Worm (Caenorhabditis elegans) whole organism, L1 larva: ENCODE results near the gene fbxa-67.

Experiments
- C04F5.9 ChIP-seq: sonication (generic microtip); optimal IDR thresholded peaks from 2 replicates; lab custom pipeline; 2016; ENCODE audit warnings: missing genetic modification characterization, missing compliant biosample characterization
- aly-2 ChIP-seq: fragments of 150-350 bp; optimal IDR thresholded peaks from 2 replicates; lab custom pipeline; 2014; ENCODE audit warnings: missing biosample characterization, missing genetic modification characterization
- blmp-1 ChIP-seq: fragments of 150-350 bp; optimal IDR thresholded peaks from 2 replicates; lab custom pipeline; 2014; ENCODE audit warnings: missing biosample characterization, missing genetic modification characterization
- fkh-10 ChIP-seq: sonication (generic microtip); optimal IDR thresholded peaks from 2 replicates; lab custom pipeline; 2017; ENCODE audit warnings: missing biosample characterization, missing genetic modification reagents, missing genetic modification characterization
- lin-14 ChIP-seq: fragments of 200-800 bp; sonication (Bioruptor generic); optimal IDR thresholded peaks from 2 replicates; lab custom pipeline; 2018; ENCODE audit warnings: mild to moderate bottlenecking, missing genetic modification characterization, moderate library complexity, missing compliant biosample characterization
- lin-15B ChIP-seq: fragments of 150-350 bp; sonication (generic microtip); optimal IDR thresholded peaks from 3 replicates; lab custom pipeline; 2014; ENCODE audit warnings: missing biosample characterization, missing genetic modification characterization
- nhr-12 ChIP-seq: sonication (generic microtip); optimal IDR thresholded peaks from 2 replicates; lab custom pipeline; 2017; ENCODE audit warnings: missing biosample characterization, missing genetic modification characterization
- nhr-237 ChIP-seq: fragments of 150-350 bp; optimal IDR thresholded peaks from 2 replicates; lab custom pipeline; 2014; ENCODE audit warnings: missing biosample characterization, missing genetic modification characterization
- pqm-1 ChIP-seq: sonication (generic microtip); optimal IDR thresholded peaks from 3 replicates; lab custom pipeline; 2017; ENCODE audit warnings: missing biosample characterization, missing genetic modification characterization
- skn-1 ChIP-seq: fragments of 150-350 bp; optimal IDR thresholded peaks from 2 replicates; lab custom pipeline; 2014; ENCODE audit warnings: missing biosample characterization, missing genetic modification characterization
- unc-62 ChIP-seq: fragments of 150-350 bp; optimal IDR thresholded peaks from 2 replicates; lab custom pipeline; 2014; ENCODE audit warnings: missing biosample characterization, missing genetic modification reagents, missing genetic modification characterization

DNA sequence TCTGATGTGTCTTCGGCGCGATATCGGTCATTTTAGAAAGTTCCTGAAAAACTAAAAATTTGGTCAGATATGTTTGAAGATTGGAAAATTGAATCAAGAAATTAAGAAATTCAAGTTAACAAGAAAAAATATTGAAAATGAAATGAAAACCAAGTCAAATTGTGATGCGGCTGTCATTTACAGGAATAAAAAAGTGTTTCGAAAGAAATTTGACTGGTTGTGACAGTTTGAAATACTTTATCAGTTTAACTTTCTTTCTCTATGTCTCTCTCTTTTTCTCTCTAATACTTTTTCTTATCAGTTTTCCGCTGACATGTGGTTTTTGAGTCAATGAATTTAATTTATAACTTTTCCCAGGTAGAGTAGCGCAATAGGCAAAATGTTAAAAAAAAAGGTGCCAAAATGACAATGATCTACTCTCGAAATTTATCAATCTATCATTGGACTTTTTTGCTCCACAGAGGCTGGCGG, 14.4 kb downstream of the fbxa-67 start, which contains the start of gene fbxa-55:
- no peak for TF ChIP-seq skn-1 (tag; lab: Kevin White, UChicago)
- no peak for TF ChIP-seq fkh-10 (GFP tag; lab: Kevin White, UChicago)
- no peak for TF ChIP-seq unc-62 (GFP tag; lab: Kevin White, UChicago)
- TF ChIP-seq nhr-12 (tag; lab: Kevin White, UChicago): no peak
- no peak for TF ChIP-seq pqm-1 (tag; lab: Kevin White, UChicago)
- TF ChIP-seq blmp-1 (tag; lab: Kevin White, UChicago): no peak
- no peak for TF ChIP-seq nhr-237 (tag; lab: Kevin White, UChicago)
- no peak for TF ChIP-seq aly-2
- no peak for TF ChIP-seq lin-15B
- no peak for TF ChIP-seq lin-14 (GFP tag; lab: Kevin White, UChicago)
- no peak for TF ChIP-seq C04F5.9 (tag; lab: Kevin White, UChicago)
